Worm (Caenorhabditis elegans): ENCODE measurements around the gene R107.5.

R107.5 gene

DNA sequence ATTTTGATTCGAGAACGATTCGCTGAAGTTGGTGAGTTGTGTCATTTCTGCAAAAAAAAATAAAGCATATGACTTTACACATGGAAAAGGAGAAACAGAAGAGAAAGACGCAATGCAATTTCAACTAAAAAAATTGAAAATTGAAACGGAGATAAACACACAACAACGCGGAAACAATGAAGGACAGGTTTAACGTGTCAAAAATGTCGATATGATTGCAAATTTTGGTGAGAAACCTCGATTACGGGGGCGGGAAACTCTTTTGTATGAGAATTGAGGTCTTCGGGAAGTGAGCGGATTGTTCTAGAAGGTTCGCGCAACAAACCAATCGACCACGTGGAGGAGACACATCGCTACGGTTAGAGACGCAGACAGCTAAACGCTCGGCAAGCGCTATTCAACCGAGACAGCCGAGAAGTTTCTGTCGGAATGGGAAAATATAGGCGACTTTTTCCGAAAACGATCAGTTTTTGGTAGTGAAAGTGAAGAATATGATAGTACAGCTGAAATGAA is at the start of gene R107.5:
TSS of gene R107.5 (minus strand) at position 51 of the 513 bp plus-strand sequence.
- TF ChIP-seq ets-7 (tag; optimal IDR thresholded peaks at IDR 0.05) (no peak), hmg-4 (GFP tag; optimal IDR thresholded peaks at IDR 0.05) (peak; percentile 47), tbx-11 (GFP tag; IDR thresholded peaks at IDR 0.05) (no peak), ceh-13 (GFP tag; optimal IDR thresholded peaks at IDR 0.05) (no peak), ceh-36 (tag; optimal IDR thresholded peaks at IDR 0.05) (no peak), B0310.2 (tag; optimal IDR thresholded peaks at IDR 0.05) (peak; percentile 63), hnd-1 (tag; optimal IDR thresholded peaks at IDR 0.05) (peak; percentile 31), pes-1 (GFP tag; IDR thresholded peaks at IDR 0.05) (peak; percentile 12; the same call in 1 of the 2 replicates), F13C5.2 (tag; optimal IDR thresholded peaks at IDR 0.05) (peak; percentile 66), aly-1 (tag; optimal IDR thresholded peaks at IDR 0.05) (no peak), hmbx-1 (tag; optimal IDR thresholded peaks at IDR 0.05) (no peak), scrt-1 (GFP tag; IDR thresholded peaks at IDR 0.05) (no peak), ama-1 (optimal IDR thresholded peaks at IDR 0.05) (no peak), sea-1 (GFP tag; conservative IDR thresholded peaks at IDR 0.05) (0 out of 2 replicates have a peak, but pooled peaks have one; percentile 11), flt-1 (GFP tag; IDR thresholded peaks at IDR 0.05) (peak; percentile 24; the same call in 1 of the 2 replicates), tra-4 (tag; optimal IDR thresholded peaks at IDR 0.05) (peak; percentile 58), tbx-37 (GFP tag; conservative IDR thresholded peaks at IDR 0.05) (no peak)

DNA sequence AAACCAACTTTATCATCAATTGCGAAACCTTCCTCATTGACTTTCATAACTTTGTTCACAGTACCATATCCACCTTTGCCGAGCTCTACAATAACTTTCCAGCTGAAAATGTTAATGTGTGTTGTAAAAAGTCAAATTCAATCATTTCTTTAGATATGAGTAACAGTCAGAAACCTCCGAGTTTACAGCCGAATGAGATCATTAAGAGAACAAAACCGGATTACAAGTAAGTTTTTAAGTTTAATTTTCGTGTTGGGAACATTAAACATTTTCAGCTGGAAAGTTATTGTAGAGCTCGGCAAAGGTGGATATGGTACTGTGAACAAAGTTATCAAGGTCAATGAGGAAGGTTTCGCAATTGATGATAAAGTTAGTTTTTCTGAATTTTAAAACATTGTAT is 47.6 kb upstream of the R107.5 start, which contains the start of gene ZK507.1:
TSS of gene ZK507.1 (minus strand) at position 101 of the 400 bp plus-strand sequence.
- no peak for TF ChIP-seq scrt-1 (GFP tag; IDR thresholded peaks at IDR 0.05)
- no peak for TF ChIP-seq tbx-37 (GFP tag; conservative IDR thresholded peaks at IDR 0.05)
- TF ChIP-seq ceh-13 (GFP tag; optimal IDR thresholded peaks at IDR 0.05): no peak

DNA sequence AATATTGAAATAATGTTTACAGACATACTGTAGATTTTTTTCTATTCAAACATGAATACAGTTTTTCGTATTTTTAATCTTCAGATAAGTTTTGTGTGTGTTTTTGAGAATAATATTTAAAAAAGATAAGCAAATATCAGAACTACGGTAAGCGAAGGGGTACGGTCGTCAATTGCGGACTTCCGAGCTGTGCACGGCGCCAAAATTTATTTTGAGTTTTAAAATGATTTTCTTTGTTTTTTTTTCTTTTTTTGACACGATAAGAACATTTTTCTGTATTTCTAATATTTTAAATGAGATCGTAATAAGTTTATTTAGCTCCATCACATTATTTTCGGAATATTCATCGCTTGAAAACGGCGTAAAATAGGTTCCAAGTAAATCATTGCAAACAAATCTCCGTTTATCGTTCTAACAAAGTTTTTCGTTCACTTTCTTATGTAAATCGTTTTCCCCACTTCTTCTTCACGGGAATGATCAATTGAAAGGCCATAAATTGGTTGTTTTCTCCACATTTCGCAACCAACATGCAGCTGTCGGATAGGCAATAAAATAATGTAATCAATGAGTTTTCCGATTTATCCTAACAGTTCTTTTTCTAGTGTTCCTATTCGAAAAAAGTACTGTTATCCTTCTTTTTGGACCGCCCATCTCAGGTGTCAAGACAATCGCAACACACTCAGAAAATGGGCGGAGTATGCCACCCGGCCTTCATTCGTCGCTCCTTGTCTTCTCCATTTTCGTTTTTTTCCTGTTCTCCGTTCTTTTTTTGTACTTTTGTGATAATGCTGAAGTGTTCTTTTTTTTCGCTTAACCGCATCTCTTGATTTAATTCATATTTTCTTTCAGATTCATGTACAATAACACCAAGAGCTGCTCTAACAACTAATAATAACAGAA is 38.1 kb upstream of the R107.5 start, which contains the start of gene glp-1:
TSS of gene glp-1 (plus strand) at position 850 of the 900 bp plus-strand sequence.
- no peak for TF ChIP-seq ceh-36 (tag; optimal IDR thresholded peaks at IDR 0.05)
- no peak for TF ChIP-seq F13C5.2 (tag; optimal IDR thresholded peaks at IDR 0.05)
- no peak for TF ChIP-seq pes-1 (GFP tag; IDR thresholded peaks at IDR 0.05)
- TF ChIP-seq ama-1 (optimal IDR thresholded peaks at IDR 0.05): no peak
- no peak for TF ChIP-seq tbx-11 (GFP tag; IDR thresholded peaks at IDR 0.05)
- no peak for TF ChIP-seq hmbx-1 (tag; optimal IDR thresholded peaks at IDR 0.05)
- TF ChIP-seq sea-1 (GFP tag; conservative IDR thresholded peaks at IDR 0.05): no peak
- no peak for TF ChIP-seq flt-1 (GFP tag; IDR thresholded peaks at IDR 0.05)
- no peak for TF ChIP-seq hmg-4 (GFP tag; optimal IDR thresholded peaks at IDR 0.05)
- TF ChIP-seq B0310.2 (tag; optimal IDR thresholded peaks at IDR 0.05): no peak

DNA sequence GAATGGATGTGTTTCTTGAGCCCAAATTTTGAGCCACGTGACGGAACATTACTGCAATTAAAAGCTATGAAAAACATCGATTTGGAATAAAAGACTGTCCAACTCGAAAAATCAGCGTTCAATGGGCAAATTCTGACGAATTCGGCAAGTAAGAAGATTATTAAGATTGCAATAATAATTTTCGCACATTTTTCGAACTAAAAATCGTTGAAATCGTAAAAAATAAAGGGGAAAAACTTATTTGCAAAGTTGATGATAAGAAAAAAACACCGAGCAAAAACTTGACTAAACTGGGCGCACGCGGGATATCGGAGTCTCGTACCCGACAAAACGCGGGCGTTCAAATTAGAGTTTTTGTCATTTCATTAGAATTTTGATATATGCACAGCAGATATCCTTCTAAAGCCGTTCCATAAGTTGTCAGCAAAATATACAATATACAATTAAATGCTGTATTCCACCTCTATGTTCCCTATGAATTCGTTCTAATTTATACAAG is 35.8 kb upstream of the R107.5 start, which contains the start of the genes mccc-2 and mrpl-44:
TSS of gene mccc-2 (minus strand) at position 51 of the 499 bp plus-strand sequence.
TSS of gene mrpl-44 (minus strand) at position 51 of the 499 bp plus-strand sequence.
- TF ChIP-seq hmbx-1 (tag; optimal IDR thresholded peaks at IDR 0.05) (no peak), F13C5.2 (tag; optimal IDR thresholded peaks at IDR 0.05) (peak; percentile 16)

DNA sequence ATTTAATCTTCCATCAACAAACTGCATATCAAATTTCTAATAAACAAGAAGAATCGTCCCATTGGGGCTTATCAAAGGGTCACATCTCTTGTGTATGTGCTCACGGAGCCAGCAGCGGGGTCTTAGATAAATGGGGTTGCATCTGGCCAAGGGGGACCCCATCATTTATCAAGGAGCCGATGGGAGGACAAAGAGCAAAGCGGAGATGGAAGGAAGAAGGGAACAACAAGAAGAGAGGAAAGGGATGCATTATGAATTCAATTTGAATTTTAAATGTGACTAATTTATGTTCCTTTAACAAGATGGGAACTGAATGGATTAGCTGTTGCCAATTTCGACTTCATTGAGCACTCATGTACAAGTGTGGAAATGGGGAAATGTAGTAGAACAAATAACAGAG is 30.7 kb upstream of the R107.5 start:
- no peak for TF ChIP-seq hmg-4 (GFP tag; optimal IDR thresholded peaks at IDR 0.05)
- TF ChIP-seq hmbx-1 (tag; optimal IDR thresholded peaks at IDR 0.05): no peak
- no peak for TF ChIP-seq F13C5.2 (tag; optimal IDR thresholded peaks at IDR 0.05)
- no peak for TF ChIP-seq tbx-11 (GFP tag; IDR thresholded peaks at IDR 0.05)
- no peak for TF ChIP-seq pes-1 (GFP tag; IDR thresholded peaks at IDR 0.05)
- TF ChIP-seq hnd-1 (tag; optimal IDR thresholded peaks at IDR 0.05): no peak
- no peak for TF ChIP-seq ceh-36 (tag; optimal IDR thresholded peaks at IDR 0.05)
- TF ChIP-seq aly-1 (tag; optimal IDR thresholded peaks at IDR 0.05): no peak
- TF ChIP-seq ets-7 (tag; optimal IDR thresholded peaks at IDR 0.05): no peak

DNA sequence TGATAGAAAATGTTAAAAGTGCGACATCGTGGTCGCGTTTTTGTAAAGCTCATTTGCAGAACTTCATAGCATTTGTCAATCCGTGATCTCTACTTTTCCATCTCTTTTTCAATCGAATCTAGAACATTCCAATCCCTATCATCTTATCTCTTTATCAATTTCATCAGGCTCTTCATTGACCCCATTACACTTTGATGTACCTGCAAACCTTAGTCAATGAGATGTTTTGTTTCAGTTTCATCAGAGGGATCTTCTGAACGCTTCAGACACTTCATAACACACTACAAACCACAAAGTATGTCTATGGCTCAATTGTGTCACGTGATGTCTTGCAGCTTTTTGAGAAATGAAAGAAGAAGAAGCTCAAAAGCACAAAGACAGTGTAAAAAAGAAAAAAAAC is 29.5 kb upstream of the R107.5 start:
- TF ChIP-seq hmg-4 (GFP tag; optimal IDR thresholded peaks at IDR 0.05) (no peak), scrt-1 (GFP tag; IDR thresholded peaks at IDR 0.05) (no peak), tbx-37 (GFP tag; conservative IDR thresholded peaks at IDR 0.05) (no peak), B0310.2 (tag; optimal IDR thresholded peaks at IDR 0.05) (no peak), sea-1 (GFP tag; conservative IDR thresholded peaks at IDR 0.05) (no peak), flt-1 (GFP tag; IDR thresholded peaks at IDR 0.05) (no peak), ceh-13 (GFP tag; optimal IDR thresholded peaks at IDR 0.05) (no peak), tbx-11 (GFP tag; IDR thresholded peaks at IDR 0.05) (no peak)

DNA sequence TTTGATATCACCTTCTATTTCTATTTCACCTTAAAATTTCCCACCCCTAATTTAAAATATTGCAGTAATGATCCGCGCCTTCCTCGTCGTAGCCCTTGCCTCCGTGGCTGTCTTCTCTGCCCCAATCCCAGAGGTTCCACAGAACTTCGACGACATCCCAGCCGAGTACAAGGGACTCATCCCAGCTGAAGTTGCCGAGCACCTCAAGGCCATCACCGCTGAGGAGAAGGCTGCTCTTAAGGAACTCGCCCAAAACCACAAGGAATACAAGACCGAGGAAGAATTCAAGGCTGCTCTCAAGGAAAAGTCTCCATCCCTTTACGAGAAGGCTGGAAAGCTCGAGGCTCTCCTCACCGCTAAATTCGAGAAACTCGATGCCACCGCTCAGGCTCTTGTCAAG is 28.2 kb upstream of the R107.5 start, which contains the start of gene far-2:
TSS of gene far-2 (plus strand) at position 66 of the 400 bp plus-strand sequence.
- TF ChIP-seq ceh-36 (tag; optimal IDR thresholded peaks at IDR 0.05) (no peak), pes-1 (GFP tag; IDR thresholded peaks at IDR 0.05) (no peak), aly-1 (tag; optimal IDR thresholded peaks at IDR 0.05) (no peak)

DNA sequence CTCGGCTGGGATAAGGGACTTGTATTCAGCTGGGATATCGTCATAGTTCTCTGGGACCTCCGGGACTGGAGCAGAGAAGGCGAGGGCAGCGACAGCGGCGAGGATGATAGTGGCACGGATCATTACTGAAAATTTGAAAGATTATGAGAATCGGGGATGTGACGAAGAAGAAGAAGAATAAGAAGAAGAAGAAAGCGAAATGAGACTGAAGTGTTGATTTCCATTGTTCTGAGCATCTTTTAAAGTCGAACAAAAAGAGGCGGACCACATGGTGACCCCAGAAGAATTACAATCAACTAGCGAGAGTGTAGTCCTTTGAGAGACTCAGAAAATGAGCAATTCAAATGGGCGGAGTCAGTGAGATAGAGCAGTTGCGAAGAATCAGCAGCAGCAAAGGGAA is 27.5 kb upstream of the R107.5 start, which contains the start of gene far-1:
TSS of gene far-1 (minus strand) at position 125 of the 400 bp plus-strand sequence.
- TF ChIP-seq tbx-37 (GFP tag; conservative IDR thresholded peaks at IDR 0.05) (no peak), hmg-4 (GFP tag; optimal IDR thresholded peaks at IDR 0.05) (no peak), sea-1 (GFP tag; conservative IDR thresholded peaks at IDR 0.05) (no peak), aly-1 (tag; optimal IDR thresholded peaks at IDR 0.05) (no peak), tbx-11 (GFP tag; IDR thresholded peaks at IDR 0.05) (no peak), B0310.2 (tag; optimal IDR thresholded peaks at IDR 0.05) (no peak), hnd-1 (tag; optimal IDR thresholded peaks at IDR 0.05) (no peak), ceh-13 (GFP tag; optimal IDR thresholded peaks at IDR 0.05) (no peak), pes-1 (GFP tag; IDR thresholded peaks at IDR 0.05) (no peak), ets-7 (tag; optimal IDR thresholded peaks at IDR 0.05) (no peak), scrt-1 (GFP tag; IDR thresholded peaks at IDR 0.05) (no peak), flt-1 (GFP tag; IDR thresholded peaks at IDR 0.05) (no peak), hmbx-1 (tag; optimal IDR thresholded peaks at IDR 0.05) (no peak), tra-4 (tag; optimal IDR thresholded peaks at IDR 0.05) (no peak), F13C5.2 (tag; optimal IDR thresholded peaks at IDR 0.05) (no peak), ceh-36 (tag; optimal IDR thresholded peaks at IDR 0.05) (no peak), ama-1 (optimal IDR thresholded peaks at IDR 0.05) (no peak)
